Worm (Caenorhabditis elegans): ENCODE data around the gene F54C8.7.

ce11 chrIII:9439399-9439798 is 14.5 kb downstream of the F54C8.7 start, which contains the start of gene F54C8.1:
- TF ChIP-seq elt-3 (tag; optimal IDR thresholded peaks at IDR 0.05) (no peak), zag-1 (tag; optimal IDR thresholded peaks at IDR 0.05) (no peak), nhr-23 (tag; optimal IDR thresholded peaks at IDR 0.05) (no peak), unc-55 (GFP tag; optimal IDR thresholded peaks at IDR 0.05) (no peak), ceh-16 (tag; optimal IDR thresholded peaks at IDR 0.05) (no peak)

All from whole organism, L2 larva.